Worm (Caenorhabditis elegans): ENCODE results near the gene C44H9.7.

- TF ChIP-seq lsy-2 (tag; optimal IDR thresholded peaks at IDR 0.05) (no peak), nhr-237 (tag; optimal IDR thresholded peaks at IDR 0.05) (no peak), ztf-4 (tag; optimal IDR thresholded peaks at IDR 0.05) (no peak), aly-2 (tag; optimal IDR thresholded peaks at IDR 0.05) (no peak), gmeb-1 (tag; optimal IDR thresholded peaks at IDR 0.05) (no peak), snpc-4 (tag; optimal IDR thresholded peaks at IDR 0.05) (no peak), F13H6.1 (tag; optimal IDR thresholded peaks at IDR 0.05) (peak; percentile 15), lin-13 (GFP tag; optimal IDR thresholded peaks at IDR 0.05) (no peak), skn-1 (tag; optimal IDR thresholded peaks at IDR 0.05) (no peak), nhr-11 (tag; optimal IDR thresholded peaks at IDR 0.05) (no peak), unc-55 (GFP tag; optimal IDR thresholded peaks at IDR 0.05) (no peak)
Observed at ce11 chrV:12896850-12897249, 42.2 kb upstream of the C44H9.7 start.
